Worm (Caenorhabditis elegans): Measurements from ENCODE around the gene ivns-1.

The ivns-1 gene

DNA sequence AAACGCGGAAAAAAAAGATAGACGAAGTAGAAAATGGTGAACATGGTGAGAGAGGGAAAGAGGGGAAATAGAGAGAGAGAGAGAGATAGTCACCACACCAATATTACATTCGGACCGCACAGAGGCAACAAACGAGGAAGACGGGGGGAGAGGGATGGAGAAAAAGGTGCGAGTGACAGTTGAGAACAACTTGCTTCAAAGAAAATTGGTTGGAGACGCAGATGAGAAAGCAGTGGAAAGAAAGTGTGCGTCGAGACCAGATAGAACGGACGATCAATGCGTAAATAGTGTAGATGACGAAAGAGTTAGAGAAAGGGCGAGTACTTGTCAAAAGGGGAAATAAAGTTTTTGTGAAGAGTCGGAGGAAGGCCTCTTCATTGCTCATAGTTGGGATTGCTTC is 36.2 kb upstream of the ivns-1 start (continued):
- peak; percentile 74 for TF ChIP-seq nhr-237 (tag; optimal IDR thresholded peaks at IDR 0.05)

- TF ChIP-seq lin-32 (GFP tag; optimal IDR thresholded peaks at IDR 0.05), result no peak
- TF ChIP-seq elt-1 (tag; optimal IDR thresholded peaks at IDR 0.05; ENCODE audit: borderline replicate concordance, insufficient read depth), result no peak
- no peak for TF ChIP-seq nhr-237 (tag; optimal IDR thresholded peaks at IDR 0.05)
- no peak for TF ChIP-seq unc-39 (tag; optimal IDR thresholded peaks at IDR 0.05)
- TF ChIP-seq unc-62 (GFP tag; optimal IDR thresholded peaks at IDR 0.05), result no peak
- TF ChIP-seq mls-2 (tag; optimal IDR thresholded peaks at IDR 0.05), result no peak
- TF ChIP-seq ces-1 (GFP tag; optimal IDR thresholded peaks at IDR 0.05), result no peak
- no peak for TF ChIP-seq sptf-1 (tag; optimal IDR thresholded peaks at IDR 0.05)
- TF ChIP-seq mep-1 (tag; optimal IDR thresholded peaks at IDR 0.05), result no peak
- no peak for TF ChIP-seq sem-2 (GFP tag; optimal IDR thresholded peaks at IDR 0.05)
- TF ChIP-seq drap-1 (GFP tag; optimal IDR thresholded peaks at IDR 0.05), result no peak
- no peak for TF ChIP-seq cnd-1 (tag; optimal IDR thresholded peaks at IDR 0.05)
- no peak for TF ChIP-seq nhr-12 (tag; optimal IDR thresholded peaks at IDR 0.05)
- TF ChIP-seq snpc-4 (tag; optimal IDR thresholded peaks at IDR 0.05), result no peak
- TF ChIP-seq ham-2 (GFP tag; optimal IDR thresholded peaks at IDR 0.05), result no peak
- TF ChIP-seq ceh-39 (tag; optimal IDR thresholded peaks at IDR 0.05), result no peak
These were observed 34.9 kb upstream of the ivns-1 start for ce11 chrX:12668941-12669501.

DNA sequence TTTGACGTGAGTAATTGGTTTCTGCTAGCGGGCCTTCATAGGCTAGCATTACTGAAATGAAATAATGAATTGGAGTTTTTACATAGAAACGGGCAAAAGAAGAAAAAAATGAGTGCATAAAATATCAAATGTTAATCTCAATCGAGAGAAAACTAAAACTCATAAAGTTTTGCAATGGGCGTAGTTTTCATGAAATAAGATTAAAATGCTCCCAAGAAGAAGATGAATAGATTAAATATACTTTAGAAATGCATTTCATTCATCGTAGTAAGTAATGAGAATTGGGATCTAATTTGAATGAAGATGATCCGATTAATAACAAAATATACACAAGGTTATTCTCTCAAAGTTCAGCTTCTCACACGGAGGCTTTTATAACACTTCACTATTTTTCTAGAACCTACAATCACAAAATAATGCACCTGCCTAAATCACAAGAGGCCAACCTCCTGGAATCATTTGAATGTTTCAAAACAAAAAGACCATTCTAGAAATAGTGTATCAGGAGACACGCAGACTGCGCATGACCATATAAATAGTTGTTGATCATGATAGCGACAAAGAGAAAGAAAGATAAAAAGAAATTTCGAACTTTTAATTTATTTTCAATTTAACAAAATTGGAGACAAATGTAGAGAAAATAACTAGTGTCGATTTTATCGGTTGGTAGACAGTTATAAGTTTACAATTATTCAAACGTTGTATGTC is 33.8 kb upstream of the ivns-1 start, which contains the start of gene nhr-17:
Gene nhr-17 (minus strand): TSS at position 51 of the 708 bp plus-strand sequence.
- TF ChIP-seq ceh-83 (GFP tag; optimal IDR thresholded peaks at IDR 0.05) (no peak), elt-3 (tag; optimal IDR thresholded peaks at IDR 0.05) (no peak), unc-62 (GFP tag; optimal IDR thresholded peaks at IDR 0.05) (no peak), elt-1 (tag; optimal IDR thresholded peaks at IDR 0.05; ENCODE audit: borderline replicate concordance, insufficient read depth) (no peak), unc-39 (tag; optimal IDR thresholded peaks at IDR 0.05) (no peak), snpc-4 (tag; optimal IDR thresholded peaks at IDR 0.05) (no peak), nhr-12 (tag; optimal IDR thresholded peaks at IDR 0.05) (no peak), ztf-11 (tag; optimal IDR thresholded peaks at IDR 0.05) (no peak), bed-3 (GFP tag; optimal IDR thresholded peaks at IDR 0.05) (no peak), sem-2 (GFP tag; optimal IDR thresholded peaks at IDR 0.05) (no peak), tbx-8 (GFP tag; optimal IDR thresholded peaks at IDR 0.05) (no peak), nhr-237 (tag; optimal IDR thresholded peaks at IDR 0.05) (no peak), cnd-1 (tag; optimal IDR thresholded peaks at IDR 0.05) (no peak), hlh-1 (tag; optimal IDR thresholded peaks at IDR 0.05) (no peak)

- TF ChIP-seq ceh-43 (GFP tag; optimal IDR thresholded peaks at IDR 0.05) (no peak), nhr-76 (tag; optimal IDR thresholded peaks at IDR 0.05) (no peak), tbx-8 (GFP tag; optimal IDR thresholded peaks at IDR 0.05) (no peak), nhr-237 (tag; optimal IDR thresholded peaks at IDR 0.05) (no peak), mep-1 (tag; optimal IDR thresholded peaks at IDR 0.05) (no peak), zip-8 (tag; optimal IDR thresholded peaks at IDR 0.05) (no peak), lsy-2 (tag; optimal IDR thresholded peaks at IDR 0.05) (no peak), ztf-11 (tag; optimal IDR thresholded peaks at IDR 0.05) (no peak)
These were observed 31.6 kb upstream of the ivns-1 start for ce11 chrX:12665799-12666198.

DNA sequence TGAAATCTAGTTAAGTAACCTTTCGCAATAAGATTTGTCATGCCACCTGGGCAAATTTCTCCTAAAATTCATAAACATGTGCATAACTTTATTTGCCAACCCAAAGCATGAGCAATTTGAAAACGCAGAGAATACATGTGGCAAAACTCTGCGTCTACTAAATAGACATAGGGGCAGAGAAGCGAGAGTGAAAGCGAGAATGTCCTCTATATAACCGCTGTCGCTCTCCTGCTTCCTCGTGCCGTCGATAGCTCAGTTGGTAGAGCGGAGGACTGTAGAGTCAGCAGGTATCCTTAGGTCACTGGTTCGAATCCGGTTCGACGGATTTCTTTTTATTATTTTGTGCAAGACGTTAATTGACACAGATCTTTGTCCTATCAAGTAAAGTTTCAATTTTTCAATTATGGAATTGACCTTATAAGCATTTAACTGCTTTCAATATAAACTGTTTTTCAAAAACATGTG is 30.9 kb upstream of the ivns-1 start:
- TF ChIP-seq nhr-237 (tag; optimal IDR thresholded peaks at IDR 0.05) (no peak), ces-1 (GFP tag; optimal IDR thresholded peaks at IDR 0.05) (peak; percentile 80), tbx-8 (GFP tag; optimal IDR thresholded peaks at IDR 0.05) (peak; percentile 86), zip-8 (tag; optimal IDR thresholded peaks at IDR 0.05) (no peak), pha-4 (tag; optimal IDR thresholded peaks at IDR 0.05) (peak; percentile 71), unc-120 (tag; optimal IDR thresholded peaks at IDR 0.05; ENCODE audit: poor library complexity, severe bottlenecking) (peak; percentile 93), ceh-43 (GFP tag; optimal IDR thresholded peaks at IDR 0.05) (peak; percentile 94), M03D4.4 (tag; optimal IDR thresholded peaks at IDR 0.05) (peak; percentile 95), snpc-4 (tag; optimal IDR thresholded peaks at IDR 0.05) (no peak), bed-3 (GFP tag; optimal IDR thresholded peaks at IDR 0.05) (peak; percentile 88), lsy-2 (tag; optimal IDR thresholded peaks at IDR 0.05) (peak; percentile 1), nhr-12 (tag; optimal IDR thresholded peaks at IDR 0.05) (no peak), ceh-83 (GFP tag; optimal IDR thresholded peaks at IDR 0.05) (peak; percentile 96), unc-39 (tag; optimal IDR thresholded peaks at IDR 0.05) (peak; percentile 72), elt-1 (tag; optimal IDR thresholded peaks at IDR 0.05; ENCODE audit: borderline replicate concordance, insufficient read depth) (peak; percentile 10), nhr-76 (tag; optimal IDR thresholded peaks at IDR 0.05) (no peak), nhr-2 (tag; optimal IDR thresholded peaks at IDR 0.05) (peak; percentile 14), sptf-1 (tag; optimal IDR thresholded peaks at IDR 0.05) (peak; percentile 96), ham-2 (GFP tag; optimal IDR thresholded peaks at IDR 0.05) (peak; percentile 93), mab-5 (tag; optimal IDR thresholded peaks at IDR 0.05) (peak; percentile 19), cnd-1 (tag; optimal IDR thresholded peaks at IDR 0.05) (peak; percentile 95), ceh-39 (tag; optimal IDR thresholded peaks at IDR 0.05) (peak; percentile 26), lin-13 (tag; optimal IDR thresholded peaks at IDR 0.05) (peak; percentile 57), lin-32 (GFP tag; optimal IDR thresholded peaks at IDR 0.05) (peak; percentile 86), ztf-11 (tag; optimal IDR thresholded peaks at IDR 0.05) (peak; percentile 69), mep-1 (tag; optimal IDR thresholded peaks at IDR 0.05) (peak; percentile 83), blmp-1 (tag; optimal IDR thresholded peaks at IDR 0.05) (no peak), unc-62 (GFP tag; optimal IDR thresholded peaks at IDR 0.05) (peak; percentile 22), flh-1 (GFP tag; optimal IDR thresholded peaks at IDR 0.05) (peak; percentile 85), sem-2 (GFP tag; optimal IDR thresholded peaks at IDR 0.05) (peak; percentile 89), drap-1 (GFP tag; optimal IDR thresholded peaks at IDR 0.05) (peak; percentile 96), hlh-1 (tag; optimal IDR thresholded peaks at IDR 0.05) (peak; percentile 61), mls-2 (tag; optimal IDR thresholded peaks at IDR 0.05) (peak; percentile 97), elt-3 (tag; optimal IDR thresholded peaks at IDR 0.05) (peak; percentile 7)
